Fruit fly (Drosophila melanogaster): Measurements from ENCODE around the gene CG8813.

Gene CG8813

dm6 chr2L:2855773-2856615 lies 13.5 kb upstream of the CG8813 start, which contains the start of the genes CG3104 and RpS21 (continued):
- TF ChIP-seq CG12236 (GFP tag; optimal IDR thresholded peaks at IDR 0.05), result peak; percentile 59
- no peak for TF ChIP-seq tll (GFP tag; optimal IDR thresholded peaks at IDR 0.05)
- peak; percentile 57 for TF ChIP-seq CG3065 (GFP tag; optimal IDR thresholded peaks at IDR 0.05)
- TF ChIP-seq CG16813 (GFP tag; IDR thresholded peaks at IDR 0.05; ENCODE audit: partially characterized antibody), result no peak
- peak; percentile 88 for TF ChIP-seq emc (GFP tag; optimal IDR thresholded peaks at IDR 0.05)
- TF ChIP-seq gfzf (GFP tag; optimal IDR thresholded peaks at IDR 0.05), result peak; percentile 77
- TF ChIP-seq bcd (GFP tag; optimal IDR thresholded peaks at IDR 0.05), result peak; percentile 93
- TF ChIP-seq onecut (GFP tag; IDR thresholded peaks at IDR 0.05), result peak; percentile 91
- no peak for TF ChIP-seq HLH4C (GFP tag; IDR thresholded peaks at IDR 0.05; ENCODE audit: partially characterized antibody)
- TF ChIP-seq YL-1 (GFP tag; optimal IDR thresholded peaks at IDR 0.05), result peak; percentile 99
- peak; percentile 88 for TF ChIP-seq CG18599 (GFP tag; optimal IDR thresholded peaks at IDR 0.05)
- peak; percentile 86 for TF ChIP-seq phol (tag; optimal IDR thresholded peaks at IDR 0.05)
- peak; percentile 80 for TF ChIP-seq HLH3B (GFP tag; IDR thresholded peaks at IDR 0.05)
- TF ChIP-seq vnd (GFP tag; IDR thresholded peaks at IDR 0.05; ENCODE audit: partially characterized antibody), result no peak
- TF ChIP-seq Fer2 (tag; optimal IDR thresholded peaks at IDR 0.05), result peak; percentile 74
- peak; percentile 60 for TF ChIP-seq CG6654 (GFP tag; optimal IDR thresholded peaks at IDR 0.05)
- no peak for TF ChIP-seq Doc3 (GFP tag; IDR thresholded peaks at IDR 0.05; ENCODE audit: partially characterized antibody)
- peak; percentile 81 for TF ChIP-seq shn (GFP tag; optimal IDR thresholded peaks at IDR 0.05)
- TF ChIP-seq CG9797 (GFP tag; optimal IDR thresholded peaks at IDR 0.05), result peak; percentile 95
- peak; percentile 61 for TF ChIP-seq danr (GFP tag; IDR thresholded peaks at IDR 0.05)
- peak; percentile 93 for TF ChIP-seq CG18619 (GFP tag; optimal IDR thresholded peaks at IDR 0.05)
- TF ChIP-seq wdn (GFP tag; IDR thresholded peaks at IDR 0.05), result peak; percentile 78
- peak; percentile 73 for TF ChIP-seq CG2120 (GFP tag; optimal IDR thresholded peaks at IDR 0.05)
- peak; percentile 71 for TF ChIP-seq Dek (tag; optimal IDR thresholded peaks at IDR 0.05)
- peak in 1 of 2 experiments; percentile 80 for TF ChIP-seq insv (GFP tag; optimal IDR thresholded peaks at IDR 0.05)
- peak; percentile 79; the same call in 1 of the 3 replicates for TF ChIP-seq CG3726 (GFP tag; IDR thresholded peaks at IDR 0.05)
- TF ChIP-seq maf-S (GFP tag; optimal IDR thresholded peaks at IDR 0.05), result peak; percentile 80
- peak; percentile 73 for TF ChIP-seq CG13894 (tag; optimal IDR thresholded peaks at IDR 0.05)
- peak; percentile 93 for TF ChIP-seq CG9876 (GFP tag; optimal IDR thresholded peaks at IDR 0.05)
- TF ChIP-seq knrl (GFP tag; IDR thresholded peaks at IDR 0.05; ENCODE audit: partially characterized antibody), result peak; percentile 47; the same call in 1 of the 3 replicates
- TF ChIP-seq Mrtf (GFP tag; IDR thresholded peaks at IDR 0.05), result peak; percentile 92
- peak; percentile 31; the same call in 1 of the 2 replicates for TF ChIP-seq rib (GFP tag; IDR thresholded peaks at IDR 0.05)
- peak; percentile 83 for TF ChIP-seq schlank (tag; optimal IDR thresholded peaks at IDR 0.05)
- no peak for TF ChIP-seq Elba2 (GFP tag; optimal IDR thresholded peaks at IDR 0.05)
- peak; percentile 50 for TF ChIP-seq luna (GFP tag; optimal IDR thresholded peaks at IDR 0.05)
- peak; percentile 97 for TF ChIP-seq Rfx (GFP tag; IDR thresholded peaks at IDR 0.05)
- TF ChIP-seq Hmr (GFP tag; optimal IDR thresholded peaks at IDR 0.05), result peak; percentile 96
- TF ChIP-seq sens-2 (GFP tag; IDR thresholded peaks at IDR 0.05), result peak; percentile 89
- TF ChIP-seq Fer3 (tag; optimal IDR thresholded peaks at IDR 0.05), result peak; percentile 82
- peak; percentile 74 for TF ChIP-seq CG1529 (GFP tag; optimal IDR thresholded peaks at IDR 0.05)
- TF ChIP-seq Ssrp (tag; optimal IDR thresholded peaks at IDR 0.05), result peak; percentile 66
- peak; percentile 75 for TF ChIP-seq CG1603 (tag; optimal IDR thresholded peaks at IDR 0.05)
- TF ChIP-seq zf30C (GFP tag; optimal IDR thresholded peaks at IDR 0.05), result peak; percentile 50
- peak; percentile 58 for TF ChIP-seq croc (GFP tag; conservative IDR thresholded peaks at IDR 0.05)
- peak; percentile 67 for TF ChIP-seq Bdp1 (GFP tag; optimal IDR thresholded peaks at IDR 0.05)
- peak; percentile 82 for TF ChIP-seq HmgZ (tag; optimal IDR thresholded peaks at IDR 0.05)
- TF ChIP-seq CG10462 (GFP tag; optimal IDR thresholded peaks at IDR 0.05), result peak; percentile 25
- peak; percentile 46 for TF ChIP-seq CG6254 (GFP tag; optimal IDR thresholded peaks at IDR 0.05)
